Worm (Caenorhabditis elegans): Measurements from ENCODE around the gene idpp-15.

ce11 chrIII:8518990-8519389 is 5.9 kb upstream of the idpp-15 start:
- no peak for TF ChIP-seq fos-1 (tag; optimal IDR thresholded peaks at IDR 0.05)
- no peak for TF ChIP-seq nhr-23 (tag; optimal IDR thresholded peaks at IDR 0.05)
